Worm (Caenorhabditis elegans) whole organism, L4 larva: Measurements from ENCODE around the gene Y43B11AR.1.

Source experiments
- D1046.2 ChIP-seq: fragments of 200-800 bp; sonication (Bioruptor generic); IDR thresholded peaks from 2 replicates; pipeline ENCODE4 v1.3.6; 2022; ENCODE audit warnings: missing genetic modification characterization, missing compliant biosample characterization
- F10B5.3 ChIP-seq: sonication (generic microtip); optimal IDR thresholded peaks from 2 replicates; lab custom pipeline; 2016; ENCODE audit warnings: mild to moderate bottlenecking, missing genetic modification characterization, missing compliant biosample characterization
- F49E8.2 ChIP-seq: sonication (generic microtip); optimal IDR thresholded peaks from 2 replicates; lab custom pipeline; 2016; ENCODE audit warnings: missing compliant biosample characterization, mild to moderate bottlenecking, missing genetic modification characterization, borderline replicate concordance
- Y48G9A.11 ChIP-seq: fragments of 200-800 bp; sonication (Bioruptor generic); IDR thresholded peaks from 2 replicates; pipeline ENCODE4 v1.3.6; 2022; ENCODE audit warnings: missing genetic modification reagents, missing genetic modification characterization, missing compliant biosample characterization
- Y5F2A.4 ChIP-seq: fragments of 200-800 bp; sonication (Bioruptor generic); optimal IDR thresholded peaks from 2 replicates; lab custom pipeline; 2018; ENCODE audit warnings: mild to moderate bottlenecking, missing genetic modification characterization, missing compliant biosample characterization
- ZK337.2 ChIP-seq: fragments of 200-800 bp; sonication (Bioruptor generic); IDR thresholded peaks from 2 replicates; pipeline ENCODE4 v1.3.6; 2022; ENCODE audit warnings: missing genetic modification reagents, missing genetic modification characterization, missing compliant biosample characterization
- aha-1 ChIP-seq: fragments of 150-350 bp; peaks from one replicate; lab custom pipeline; 2014; ENCODE audit warnings: missing biosample characterization, missing genetic modification characterization
- aly-2 ChIP-seq: sonication (generic microtip); optimal IDR thresholded peaks from 2 replicates; lab custom pipeline; 2018; ENCODE audit warnings: missing biosample characterization, missing genetic modification characterization
- ceh-20 ChIP-seq: fragments of 200-800 bp; sonication (Bioruptor generic); IDR thresholded peaks from 2 replicates; pipeline ENCODE4 v1.3.6; 2022; ENCODE audit warnings: missing genetic modification reagents, missing genetic modification characterization, missing compliant biosample characterization
- ceh-44 ChIP-seq: fragments of 200-800 bp; sonication (Bioruptor generic); IDR thresholded peaks from 2 replicates; pipeline ENCODE4 v1.3.6; 2022; ENCODE audit warnings: missing genetic modification reagents, missing genetic modification characterization, missing compliant biosample characterization
- daf-16 ChIP-seq, 3 experiments: sonication (generic microtip); optimal IDR thresholded peaks; 2 replicates each; lab custom pipeline; 2016 to 2017; ENCODE audit warnings: missing genetic modification characterization in 3 of 3, missing genetic modification reagents in 3 of 3, mild to moderate bottlenecking in 2 of 3, missing compliant biosample characterization in 2 of 3, missing biosample characterization in 1 of 3, moderate library complexity in 1 of 3
- daf-19 ChIP-seq: fragments of 200-800 bp; sonication (Bioruptor generic); conservative IDR thresholded peaks from 2 replicates; pipeline ENCODE4 v1.3.6; 2022; ENCODE audit warnings: missing genetic modification characterization, missing compliant biosample characterization
- dmd-9 ChIP-seq: fragments of 200-800 bp; sonication (Bioruptor generic); IDR thresholded peaks from 2 replicates; pipeline ENCODE4 v1.3.6; 2022; ENCODE audit warnings: missing genetic modification reagents, missing genetic modification characterization, missing compliant biosample characterization
- duxl-1 ChIP-seq: sonication (generic microtip); optimal IDR thresholded peaks from 2 replicates; lab custom pipeline; 2016; ENCODE audit warnings: mild to moderate bottlenecking, missing genetic modification characterization, moderate library complexity, missing compliant biosample characterization; ENCODE audit not compliant: poor library complexity
- dve-1 ChIP-seq: sonication (generic microtip); optimal IDR thresholded peaks from 2 replicates; lab custom pipeline; 2017; ENCODE audit warnings: antibody characterized with exemption, mild to moderate bottlenecking, missing genetic modification characterization, missing compliant biosample characterization; ENCODE audit not compliant: insufficient read depth
- fkh-10 ChIP-seq: fragments of 150-350 bp; optimal IDR thresholded peaks from 2 replicates; lab custom pipeline; 2014; ENCODE audit warnings: missing biosample characterization, missing genetic modification reagents, missing genetic modification characterization
- fos-1 ChIP-seq: fragments of 150-350 bp; optimal IDR thresholded peaks from 2 replicates; lab custom pipeline; 2014; ENCODE audit warnings: missing biosample characterization, missing genetic modification characterization
- hlh-11 ChIP-seq: fragments of 200-800 bp; sonication (Bioruptor generic); optimal IDR thresholded peaks from 2 replicates; lab custom pipeline; 2018; ENCODE audit warnings: mild to moderate bottlenecking, missing genetic modification characterization, missing compliant biosample characterization
- jun-1 ChIP-seq: fragments of 150-350 bp; optimal IDR thresholded peaks from 2 replicates; lab custom pipeline; 2014; ENCODE audit warnings: missing biosample characterization, missing genetic modification reagents, missing genetic modification characterization
- lim-7 ChIP-seq: fragments of 200-800 bp; sonication (Bioruptor generic); IDR thresholded peaks from 2 replicates; pipeline ENCODE4 v1.3.6; 2022; ENCODE audit warnings: missing genetic modification characterization, missing compliant biosample characterization
- lin-13 ChIP-seq: fragments of 150-350 bp; optimal IDR thresholded peaks from 2 replicates; lab custom pipeline; 2014; ENCODE audit warnings: missing biosample characterization, missing genetic modification reagents, missing genetic modification characterization
- lir-3 ChIP-seq: sonication (generic microtip); optimal IDR thresholded peaks from 2 replicates; lab custom pipeline; 2016; ENCODE audit warnings: mild to moderate bottlenecking, missing genetic modification characterization, missing compliant biosample characterization
- lsy-2 ChIP-seq, 2 experiments: fragments of 150-350 bp in 1 of 2; sonication (generic microtip) in 1 of 2; optimal IDR thresholded peaks; 2 replicates each; lab custom pipeline; 2014 to 2017; ENCODE audit warnings: missing biosample characterization in 2 of 2, missing genetic modification characterization in 2 of 2
- madf-9 ChIP-seq: fragments of 200-800 bp; sonication (Bioruptor generic); conservative IDR thresholded peaks from 2 replicates; pipeline ENCODE4 v1.3.6; 2022; ENCODE audit warnings: missing genetic modification reagents, missing genetic modification characterization, missing compliant biosample characterization
- mdl-1 ChIP-seq, 2 experiments: fragments of 150-350 bp in 1 of 2; sonication (generic microtip) in 1 of 2; optimal IDR thresholded peaks; 2 replicates each; lab custom pipeline; 2014 to 2017; ENCODE audit warnings: missing biosample characterization in 2 of 2, missing genetic modification characterization in 2 of 2
- mdt-29 ChIP-seq: fragments of 200-800 bp; sonication (Bioruptor generic); IDR thresholded peaks from 2 replicates; pipeline ENCODE4 v1.3.6; 2022; ENCODE audit warnings: missing genetic modification reagents, missing genetic modification characterization, missing compliant biosample characterization
- mep-1 ChIP-seq: fragments of 150-350 bp; sonication (generic microtip); optimal IDR thresholded peaks from 3 replicates; lab custom pipeline; 2014; ENCODE audit warnings: missing biosample characterization, missing genetic modification characterization
- mes-2 ChIP-seq: sonication (generic microtip); optimal IDR thresholded peaks from 2 replicates; lab custom pipeline; 2016; ENCODE audit warnings: missing genotype, mild to moderate bottlenecking, missing genetic modification characterization, missing compliant biosample characterization; ENCODE audit not compliant: poor library complexity, severe bottlenecking
- mxl-2 ChIP-seq: fragments of 200-800 bp; sonication (Bioruptor generic); conservative IDR thresholded peaks from 2 replicates; pipeline ENCODE4 v1.3.6; 2022; ENCODE audit warnings: missing genetic modification reagents, missing genetic modification characterization, missing compliant biosample characterization
- mxl-3 ChIP-seq: fragments of 200-800 bp; sonication (Bioruptor generic); optimal IDR thresholded peaks from 2 replicates; lab custom pipeline; 2018; ENCODE audit warnings: mild to moderate bottlenecking, missing genetic modification characterization, missing compliant biosample characterization
- nhr-10 ChIP-seq: fragments of 150-350 bp; optimal IDR thresholded peaks from 2 replicates; lab custom pipeline; 2014; ENCODE audit warnings: missing biosample characterization, missing genetic modification characterization
- nhr-102 ChIP-seq: sonication (generic microtip); optimal IDR thresholded peaks from 2 replicates; lab custom pipeline; 2016; ENCODE audit warnings: mild to moderate bottlenecking, missing genetic modification characterization, moderate library complexity, missing compliant biosample characterization
- nhr-11 ChIP-seq: fragments of 150-350 bp; optimal IDR thresholded peaks from 2 replicates; lab custom pipeline; 2014; ENCODE audit warnings: missing biosample characterization, missing genetic modification characterization
- nhr-28 ChIP-seq: fragments of 150-350 bp; optimal IDR thresholded peaks from 2 replicates; lab custom pipeline; 2014; ENCODE audit warnings: missing biosample characterization, missing genetic modification characterization
- nhr-41 ChIP-seq: fragments of 200-800 bp; sonication (Bioruptor generic); IDR thresholded peaks from 2 replicates; pipeline ENCODE4 v1.3.6; 2022; ENCODE audit warnings: missing genetic modification reagents, missing genetic modification characterization, missing compliant biosample characterization
- nhr-48 ChIP-seq: sonication (generic microtip); optimal IDR thresholded peaks from 2 replicates; lab custom pipeline; 2016; ENCODE audit warnings: mild to moderate bottlenecking, missing genetic modification characterization, missing compliant biosample characterization
- nhr-6 ChIP-seq: fragments of 150-350 bp; optimal IDR thresholded peaks from 2 replicates; lab custom pipeline; 2014; ENCODE audit warnings: missing biosample characterization, missing genetic modification characterization
- nhr-76 ChIP-seq: fragments of 150-350 bp; optimal IDR thresholded peaks from 2 replicates; lab custom pipeline; 2014; ENCODE audit warnings: missing biosample characterization, missing genetic modification characterization
- nhr-77 ChIP-seq: fragments of 150-350 bp; optimal IDR thresholded peaks from 2 replicates; lab custom pipeline; 2014; ENCODE audit warnings: missing biosample characterization, missing genetic modification characterization
- pha-4 ChIP-seq, 2 experiments: fragments of 150-350 bp in 1 of 2; fragments of 200-800 bp in 1 of 2; sonication (Bioruptor generic) in 1 of 2; IDR thresholded peaks in 1 of 2; optimal IDR thresholded peaks in 1 of 2; 2 replicates each; pipeline versions ENCODE4 v1.3.6 to Lab custom; 2014 to 2022; ENCODE audit warnings: missing genetic modification characterization in 2 of 2, missing genetic modification reagents in 2 of 2, missing biosample characterization in 1 of 2, missing compliant biosample characterization in 1 of 2
- php-3 ChIP-seq: fragments of 200-800 bp; sonication (Bioruptor generic); IDR thresholded peaks from 2 replicates; pipeline ENCODE4 v1.3.6; 2022; ENCODE audit warnings: missing genetic modification reagents, missing genetic modification characterization, missing compliant biosample characterization
- rbr-2 ChIP-seq: sonication (generic microtip); optimal IDR thresholded peaks from 2 replicates; lab custom pipeline; 2016; ENCODE audit warnings: missing genotype, missing genetic modification characterization, missing compliant biosample characterization
- sdz-12 ChIP-seq: fragments of 200-800 bp; sonication (Bioruptor generic); optimal IDR thresholded peaks from 2 replicates; lab custom pipeline; 2018; ENCODE audit warnings: mild to moderate bottlenecking, missing genetic modification characterization, missing compliant biosample characterization
- snpc-4 ChIP-seq: fragments of 150-350 bp; optimal IDR thresholded peaks from 2 replicates; lab custom pipeline; 2014; ENCODE audit warnings: missing biosample characterization, missing genetic modification characterization
- spr-1 ChIP-seq: sonication (generic microtip); optimal IDR thresholded peaks from 2 replicates; lab custom pipeline; 2016; ENCODE audit warnings: mild to moderate bottlenecking, missing genetic modification characterization, missing compliant biosample characterization
- tag-97 ChIP-seq: fragments of 200-800 bp; sonication (Bioruptor generic); IDR thresholded peaks from 2 replicates; pipeline ENCODE4 v1.3.6; 2022; ENCODE audit warnings: missing genetic modification characterization, missing compliant biosample characterization
- unc-39 ChIP-seq: sonication (generic microtip); optimal IDR thresholded peaks from 2 replicates; lab custom pipeline; 2017; ENCODE audit warnings: missing biosample characterization, missing genetic modification characterization
- zag-1 ChIP-seq: fragments of 150-350 bp; optimal IDR thresholded peaks from 2 replicates; lab custom pipeline; 2014; ENCODE audit warnings: missing biosample characterization, missing genetic modification characterization
- zfp-2 ChIP-seq: sonication (generic microtip); optimal IDR thresholded peaks from 2 replicates; lab custom pipeline; 2016; ENCODE audit warnings: mild to moderate bottlenecking, missing genetic modification characterization, missing compliant biosample characterization
- zip-11 ChIP-seq: fragments of 200-800 bp; sonication (Bioruptor generic); IDR thresholded peaks from 2 replicates; pipeline ENCODE4 v1.3.6; 2022; ENCODE audit warnings: missing genetic modification characterization, missing compliant biosample characterization
- zip-2 ChIP-seq: fragments of 150-350 bp; optimal IDR thresholded peaks from 2 replicates; lab custom pipeline; 2014; ENCODE audit warnings: missing biosample characterization, missing genetic modification characterization

Gene Y43B11AR.1

ce11 chrIV:7044552-7045139, 36.7 kb upstream of the Y43B11AR.1 start, which contains the start of gene tin-9.1 (continued):
- no peak for TF ChIP-seq php-3 (GFP tag; lab: Robert Waterston, UW)
- peak; percentile 18 for TF ChIP-seq nhr-102 (tag; lab: Kevin White, UChicago)
- TF ChIP-seq mep-1 (tag; lab: Kevin White, UChicago), result peak; percentile 55
- TF ChIP-seq aha-1 (tag; lab: Kevin White, UChicago), result peak; percentile 35
- no peak for TF ChIP-seq mdl-1 (tag; optimal IDR thresholded peaks at IDR 0.05; lab: Kevin White, UChicago)
- peak; percentile 52 for TF ChIP-seq rbr-2 (tag; lab: Kevin White, UChicago)
- TF ChIP-seq nhr-6, result peak; percentile 53
- no peak for TF ChIP-seq lim-7 (GFP tag; lab: Robert Waterston, UW)
- TF ChIP-seq Y5F2A.4 (GFP tag; lab: Kevin White, UChicago), result no peak
- TF ChIP-seq D1046.2 (GFP tag; lab: Robert Waterston, UW), result no peak
- no peak for TF ChIP-seq lir-3
- TF ChIP-seq nhr-41, result no peak
- peak; percentile 88 for TF ChIP-seq mes-2 (tag; lab: Kevin White, UChicago)
- TF ChIP-seq zip-11, result no peak
- no peak for TF ChIP-seq mdt-29 (GFP tag; lab: Robert Waterston, UW)
- peak; percentile 74 for TF ChIP-seq dve-1 (tag; lab: Kevin White, UChicago)
- TF ChIP-seq nhr-10, result no peak
- TF ChIP-seq F49E8.2 (tag; lab: Kevin White, UChicago), result no peak
- TF ChIP-seq ceh-44 (GFP tag; lab: Robert Waterston, UW), result no peak
- peak; percentile 12 for TF ChIP-seq spr-1
- peak; percentile 48 for TF ChIP-seq lin-13
- TF ChIP-seq ceh-20 (GFP tag; lab: Robert Waterston, UW), result no peak
- TF ChIP-seq nhr-77 (tag; lab: Kevin White, UChicago), result no peak
- no peak for TF ChIP-seq duxl-1 (tag; lab: Kevin White, UChicago)
- TF ChIP-seq ZK337.2 (GFP tag; lab: Robert Waterston, UW), result no peak
- TF ChIP-seq unc-39 (tag; lab: Kevin White, UChicago), result no peak
- TF ChIP-seq hlh-11 (tag; lab: Kevin White, UChicago), result peak; percentile 56
- no peak for TF ChIP-seq F10B5.3 (tag; lab: Kevin White, UChicago)
- peak; percentile 37 for TF ChIP-seq nhr-28
- TF ChIP-seq zip-2 (tag; lab: Kevin White, UChicago), result no peak
- no peak for TF ChIP-seq mxl-2
- TF ChIP-seq sdz-12, result no peak
- TF ChIP-seq snpc-4, result no peak
- TF ChIP-seq dmd-9, result no peak
- no peak for TF ChIP-seq fos-1 (tag; lab: Kevin White, UChicago)
- TF ChIP-seq zfp-2 (tag; lab: Kevin White, UChicago), result no peak
- TF ChIP-seq lsy-2 (tag; optimal IDR thresholded peaks at IDR 0.05; lab: Kevin White, UChicago), result peak in 1 of 2 experiments; percentile 92
- no peak for TF ChIP-seq madf-9 (GFP tag; lab: Robert Waterston, UW)
- no peak for TF ChIP-seq tag-97 (GFP tag; lab: Robert Waterston, UW)
- no peak for TF ChIP-seq daf-16 (GFP tag; optimal IDR thresholded peaks at IDR 0.05; lab: Kevin White, UChicago)
- TF ChIP-seq daf-16 (tag; optimal IDR thresholded peaks at IDR 0.05; lab: Kevin White, UChicago), result peak; percentile 53
- TF ChIP-seq pha-4 (GFP tag; IDR thresholded peaks at IDR 0.05; lab: Robert Waterston, UW), result no peak
- peak; percentile 7 for TF ChIP-seq pha-4 (tag; optimal IDR thresholded peaks at IDR 0.05; lab: Kevin White, UChicago)
- TF ChIP-seq nhr-48 (tag; lab: Kevin White, UChicago), result peak; percentile 28
- no peak for TF ChIP-seq aly-2 (tag; lab: Kevin White, UChicago)
- no peak for TF ChIP-seq daf-19 (GFP tag; lab: Robert Waterston, UW)
- no peak for TF ChIP-seq fkh-10
- no peak for TF ChIP-seq nhr-11 (tag; lab: Kevin White, UChicago)
- TF ChIP-seq zag-1 (tag; lab: Kevin White, UChicago), result no peak
- no peak for TF ChIP-seq mxl-3
- no peak for TF ChIP-seq nhr-76 (tag; lab: Kevin White, UChicago)
- TF ChIP-seq Y48G9A.11, result no peak
- no peak for TF ChIP-seq jun-1 (tag; lab: Kevin White, UChicago)
